Fruit fly (Drosophila melanogaster) whole organism, wandering third instar larva: ENCODE measurements around the gene solo.

Source experiments
- Dfd ChIP-seq: fragments of >200 bp; optimal IDR thresholded peaks from 2 replicates; lab custom pipeline; 2017; ENCODE audit warnings: missing biosample characterization, missing genetic modification characterization
- psq ChIP-seq: fragments of 200-800 bp; sonication (Bioruptor generic); optimal IDR thresholded peaks from 3 replicates; lab custom pipeline; 2017; ENCODE audit warnings: missing biosample characterization, mild to moderate bottlenecking, missing genetic modification characterization, moderate library complexity

DNA sequence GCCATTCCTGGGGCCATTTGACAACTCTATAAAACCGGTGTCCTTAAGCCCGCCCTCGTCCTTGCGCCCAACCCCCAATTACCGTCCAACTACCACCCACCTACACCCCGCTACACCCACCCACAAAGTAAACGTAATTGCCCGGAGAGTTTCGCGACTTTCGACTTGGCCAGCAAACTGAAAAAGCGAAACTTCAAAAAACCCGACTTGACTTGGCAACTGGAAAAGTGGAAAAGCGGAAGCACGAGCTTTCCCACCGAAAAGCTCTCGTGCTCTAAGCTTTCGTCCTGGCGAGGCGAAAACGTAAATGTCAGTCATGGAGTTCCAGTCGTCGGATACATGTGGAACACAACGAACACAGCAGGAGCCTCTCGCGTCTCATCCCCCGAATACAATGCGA lies 45.4 kb upstream of the solo start, which contains the start of gene GABA-B-R1:
- no peak for TF ChIP-seq Dfd (GFP tag; lab: Kevin White, UChicago)
- no peak for TF ChIP-seq psq (GFP tag; lab: Kevin White, UChicago)
